Fruit fly (Drosophila melanogaster) whole organism, embryonic: ENCODE data around the gene CG9269.

Experiments used
- CG8478 ChIP-seq: fragments of >200 bp; optimal IDR thresholded peaks from 2 replicates; lab custom pipeline; 2018
- pb ChIP-seq: fragments of 200-800 bp; sonication (Bioruptor generic); optimal IDR thresholded peaks from 3 replicates; lab custom pipeline; 2016; ENCODE audit warnings: missing biosample characterization, missing genetic modification characterization

- no peak for TF ChIP-seq CG8478 (lab: Kevin White, UChicago)
- no peak for TF ChIP-seq pb (GFP tag; lab: Kevin White, UChicago)
These were observed 3.4 kb upstream of the CG9269 start, which contains the start of gene CG9757 for dm6 chr3R:13612333-13612732.
